Worm (Caenorhabditis elegans) whole organism, mixed stage, embryonic: Measurements from ENCODE around the gene oma-2.

ENCODE experiments used
- blmp-1 ChIP-seq: fragments of 150-350 bp; optimal IDR thresholded peaks from 2 replicates; lab custom pipeline; 2014; ENCODE audit warnings: missing biosample characterization, missing genetic modification characterization
- ceh-83 ChIP-seq: fragments of 200-800 bp; sonication (Bioruptor generic); optimal IDR thresholded peaks from 2 replicates; lab custom pipeline; 2018; ENCODE audit warnings: mild to moderate bottlenecking, missing genetic modification characterization, missing compliant biosample characterization
- elt-1 ChIP-seq: sonication (generic microtip); optimal IDR thresholded peaks from 2 replicates; lab custom pipeline; 2017; ENCODE audit warnings: missing genetic modification characterization, mild to moderate bottlenecking, missing compliant biosample characterization, antibody characterized with exemption, moderate library complexity, borderline replicate concordance; ENCODE audit not compliant: insufficient read depth
- elt-3 ChIP-seq: fragments of 150-350 bp; optimal IDR thresholded peaks from 2 replicates; lab custom pipeline; 2014; ENCODE audit warnings: missing biosample characterization, missing genetic modification characterization
- mls-2 ChIP-seq: sonication (generic microtip); optimal IDR thresholded peaks from 2 replicates; lab custom pipeline; 2016; ENCODE audit warnings: mild to moderate bottlenecking, missing genetic modification characterization, moderate library complexity, missing compliant biosample characterization
- snpc-4 ChIP-seq: fragments of 150-350 bp; optimal IDR thresholded peaks from 2 replicates; lab custom pipeline; 2014; ENCODE audit warnings: missing biosample characterization, missing genetic modification characterization
- unc-120 ChIP-seq: sonication (generic microtip); optimal IDR thresholded peaks from 2 replicates; lab custom pipeline; 2017; ENCODE audit warnings: missing genetic modification characterization, missing compliant biosample characterization; ENCODE audit not compliant: poor library complexity, severe bottlenecking
- unc-39 ChIP-seq: fragments of 150-350 bp; optimal IDR thresholded peaks from 2 replicates; lab custom pipeline; 2014; ENCODE audit warnings: missing biosample characterization, missing genetic modification characterization
- unc-62 ChIP-seq: fragments of 150-350 bp; optimal IDR thresholded peaks from 2 replicates; lab custom pipeline; 2014; ENCODE audit warnings: missing biosample characterization, missing genetic modification reagents, missing genetic modification characterization
- ztf-11 ChIP-seq: fragments of 150-350 bp; optimal IDR thresholded peaks from 2 replicates; lab custom pipeline; 2014; ENCODE audit warnings: missing biosample characterization, missing genetic modification characterization

DNA sequence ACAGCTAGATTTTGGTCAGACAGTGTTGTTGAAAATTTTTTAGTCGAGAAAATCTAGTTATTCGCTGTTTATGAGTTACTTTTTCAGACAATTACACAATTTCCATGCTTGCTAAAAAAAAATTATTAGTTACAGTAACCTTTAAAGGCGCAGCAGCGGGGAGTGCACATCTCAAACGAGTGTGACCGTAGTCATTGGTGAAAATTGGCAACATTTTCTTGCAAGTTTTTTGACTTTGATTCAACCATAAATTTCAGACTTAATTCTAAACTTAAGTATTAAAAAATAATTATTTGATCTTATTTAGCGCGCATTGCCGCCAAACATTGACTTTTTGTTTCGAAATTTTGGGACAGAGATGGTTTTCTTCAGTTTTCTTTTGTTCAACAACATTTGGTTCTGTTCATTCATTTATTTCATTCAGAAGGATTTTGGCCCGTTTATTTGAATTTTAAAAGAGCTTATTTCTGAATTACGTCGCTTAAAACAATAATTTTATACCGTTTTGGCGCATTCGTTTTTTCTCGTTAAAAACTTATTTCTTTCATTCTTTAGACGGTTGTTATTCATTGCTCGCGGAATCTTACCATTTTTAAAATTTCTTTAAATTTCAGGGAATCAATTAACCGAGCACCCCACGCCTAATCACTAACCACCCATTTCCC, at the start of gene oma-2:
- no peak for TF ChIP-seq elt-1 (tag; lab: Kevin White, UChicago)
- TF ChIP-seq blmp-1 = no peak
- no peak for TF ChIP-seq ceh-83 (GFP tag; lab: Kevin White, UChicago)
- no peak for TF ChIP-seq unc-39
- no peak for TF ChIP-seq mls-2 (tag; lab: Kevin White, UChicago)
- TF ChIP-seq unc-62 (GFP tag; lab: Kevin White, UChicago) = no peak
- TF ChIP-seq ztf-11 = no peak
- no peak for TF ChIP-seq elt-3
- no peak for TF ChIP-seq unc-120 (tag; lab: Kevin White, UChicago)
- no peak for TF ChIP-seq snpc-4 (tag; lab: Kevin White, UChicago)
